Worm (Caenorhabditis elegans) whole organism, mixed stage, embryonic: ENCODE measurements around the gene plpp-1.3.

Source experiments
- blmp-1 ChIP-seq: fragments of 150-350 bp; optimal IDR thresholded peaks from 2 replicates; lab custom pipeline; 2014; ENCODE audit warnings: missing biosample characterization, missing genetic modification characterization
- ceh-83 ChIP-seq: fragments of 200-800 bp; sonication (Bioruptor generic); optimal IDR thresholded peaks from 2 replicates; lab custom pipeline; 2018; ENCODE audit warnings: mild to moderate bottlenecking, missing genetic modification characterization, missing compliant biosample characterization
- elt-3 ChIP-seq: fragments of 150-350 bp; optimal IDR thresholded peaks from 2 replicates; lab custom pipeline; 2014; ENCODE audit warnings: missing biosample characterization, missing genetic modification characterization
- hlh-1 ChIP-seq: fragments of 150-350 bp; optimal IDR thresholded peaks from 2 replicates; lab custom pipeline; 2014; ENCODE audit warnings: missing biosample characterization, missing genetic modification reagents, missing genetic modification characterization
- lsy-2 ChIP-seq: fragments of 150-350 bp; optimal IDR thresholded peaks from 2 replicates; lab custom pipeline; 2014; ENCODE audit warnings: missing biosample characterization, missing genetic modification characterization
- mls-2 ChIP-seq: sonication (generic microtip); optimal IDR thresholded peaks from 2 replicates; lab custom pipeline; 2016; ENCODE audit warnings: mild to moderate bottlenecking, missing genetic modification characterization, moderate library complexity, missing compliant biosample characterization
- nhr-76 ChIP-seq: sonication (generic microtip); optimal IDR thresholded peaks from 2 replicates; lab custom pipeline; 2017; ENCODE audit warnings: missing biosample characterization, missing genetic modification characterization
- pha-4 ChIP-seq: fragments of 150-350 bp; optimal IDR thresholded peaks from 2 replicates; lab custom pipeline; 2018; ENCODE audit warnings: missing biosample characterization, missing genetic modification reagents, missing genetic modification characterization
- snpc-4 ChIP-seq: fragments of 150-350 bp; optimal IDR thresholded peaks from 2 replicates; lab custom pipeline; 2014; ENCODE audit warnings: missing biosample characterization, missing genetic modification characterization
- tbx-8 ChIP-seq: fragments of 200-800 bp; sonication (Bioruptor generic); optimal IDR thresholded peaks from 2 replicates; lab custom pipeline; 2018; ENCODE audit warnings: mild to moderate bottlenecking, missing genetic modification characterization, moderate library complexity, missing compliant biosample characterization
- unc-39 ChIP-seq: fragments of 150-350 bp; optimal IDR thresholded peaks from 2 replicates; lab custom pipeline; 2014; ENCODE audit warnings: missing biosample characterization, missing genetic modification characterization

DNA sequence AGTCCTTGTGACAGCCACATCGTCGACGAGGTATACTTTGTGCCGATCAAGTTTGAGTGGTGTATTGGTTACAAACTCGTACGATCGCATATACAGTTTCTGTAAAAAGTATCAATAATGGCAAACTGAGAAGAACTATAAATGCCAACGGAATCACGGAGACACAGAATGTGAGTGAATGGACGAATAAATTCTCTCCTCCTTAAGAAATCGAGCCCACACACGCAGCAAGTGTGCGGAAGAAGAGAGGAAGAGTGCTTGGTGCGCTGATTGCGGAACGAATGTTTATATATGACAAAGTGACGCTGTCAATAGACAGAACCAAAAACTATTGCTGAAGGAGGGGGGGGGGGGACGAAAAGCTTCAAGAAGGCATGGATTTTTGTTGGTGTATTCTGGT, 16.7 kb downstream of the plpp-1.3 start, which contains the start of gene rhgf-1:
- no peak for TF ChIP-seq unc-39 (tag; lab: Kevin White, UChicago)
- no peak for TF ChIP-seq lsy-2
- TF ChIP-seq blmp-1 (tag; lab: Kevin White, UChicago): no peak
- TF ChIP-seq mls-2 (tag; lab: Kevin White, UChicago): no peak
- no peak for TF ChIP-seq nhr-76 (tag; lab: Kevin White, UChicago)
- TF ChIP-seq snpc-4 (tag; lab: Kevin White, UChicago): no peak
- TF ChIP-seq elt-3 (tag; lab: Kevin White, UChicago): no peak
- no peak for TF ChIP-seq tbx-8 (GFP tag; lab: Kevin White, UChicago)
- TF ChIP-seq ceh-83 (GFP tag; lab: Kevin White, UChicago): no peak
- no peak for TF ChIP-seq pha-4 (tag; lab: Kevin White, UChicago)
- TF ChIP-seq hlh-1 (tag; lab: Kevin White, UChicago): no peak
